Worm (Caenorhabditis elegans) whole organism, L3 larva: ENCODE measurements around the gene cyp-33D3.

ENCODE experiments used
- ZK546.5 ChIP-seq: sonication (generic microtip); optimal IDR thresholded peaks from 2 replicates; lab custom pipeline; 2017; ENCODE audit warnings: missing biosample characterization, missing genetic modification characterization
- ama-1 ChIP-seq: fragments of 150-350 bp; optimal IDR thresholded peaks from 2 replicates; lab custom pipeline; 2018
- ceh-16 ChIP-seq: sonication (generic microtip); optimal IDR thresholded peaks from 2 replicates; lab custom pipeline; 2017; ENCODE audit warnings: missing biosample characterization, missing genetic modification characterization
- ceh-28 ChIP-seq: fragments of 150-350 bp; optimal IDR thresholded peaks from 2 replicates; lab custom pipeline; 2014; ENCODE audit warnings: missing biosample characterization, missing genetic modification reagents, missing genetic modification characterization
- ceh-82 ChIP-seq: fragments of 150-350 bp; optimal IDR thresholded peaks from 2 replicates; lab custom pipeline; 2014; ENCODE audit warnings: missing biosample characterization, missing genetic modification characterization
- egl-5 ChIP-seq: fragments of 150-350 bp; optimal IDR thresholded peaks from 2 replicates; lab custom pipeline; 2017; ENCODE audit warnings: missing biosample characterization, missing genetic modification reagents, missing genetic modification characterization, inconsistent platforms
- elt-1 ChIP-seq: fragments of 150-350 bp; optimal IDR thresholded peaks from 2 replicates; lab custom pipeline; 2014; ENCODE audit warnings: missing biosample characterization, missing genetic modification characterization
- elt-2 ChIP-seq: sonication (generic microtip); optimal IDR thresholded peaks from 2 replicates; lab custom pipeline; 2016; ENCODE audit warnings: missing genetic modification reagents, mild to moderate bottlenecking, missing genetic modification characterization, missing compliant biosample characterization
- elt-3 ChIP-seq, 3 experiments: fragments of 150-350 bp in 1 of 3; sonication (generic microtip) in 2 of 3; optimal IDR thresholded peaks; 2 replicates in 2 of 3; 4 replicates in 1 of 3; lab custom pipeline; 2014 to 2017; ENCODE audit warnings: missing biosample characterization in 3 of 3, missing genetic modification characterization in 3 of 3
- fkh-10 ChIP-seq: sonication (generic microtip); optimal IDR thresholded peaks from 2 replicates; lab custom pipeline; 2017; ENCODE audit warnings: missing biosample characterization, missing genetic modification reagents, missing genetic modification characterization
- hmg-11 ChIP-seq: sonication (generic microtip); optimal IDR thresholded peaks from 2 replicates; lab custom pipeline; 2016; ENCODE audit warnings: missing genetic modification characterization, missing compliant biosample characterization
- lin-15B ChIP-seq: fragments of 150-350 bp; optimal IDR thresholded peaks from 2 replicates; lab custom pipeline; 2014; ENCODE audit warnings: missing biosample characterization, missing genetic modification characterization
- lin-39 ChIP-seq: fragments of 150-350 bp; optimal IDR thresholded peaks from 2 replicates; lab custom pipeline; 2018; ENCODE audit warnings: missing biosample characterization, missing genetic modification reagents, missing genetic modification characterization
- lsy-12 ChIP-seq: sonication (generic microtip); optimal IDR thresholded peaks from 2 replicates; lab custom pipeline; 2016; ENCODE audit warnings: mild to moderate bottlenecking, missing genetic modification characterization, missing compliant biosample characterization
- mdl-1 ChIP-seq: fragments of 150-350 bp; optimal IDR thresholded peaks from 2 replicates; lab custom pipeline; 2014; ENCODE audit warnings: missing biosample characterization, missing genetic modification characterization
- nhr-12 ChIP-seq: fragments of 150-350 bp; optimal IDR thresholded peaks from 2 replicates; lab custom pipeline; 2014; ENCODE audit warnings: missing biosample characterization, missing genetic modification characterization
- nhr-23 ChIP-seq: fragments of 150-350 bp; optimal IDR thresholded peaks from 2 replicates; lab custom pipeline; 2014; ENCODE audit warnings: missing biosample characterization, missing genetic modification reagents, missing genetic modification characterization
- nhr-25 ChIP-seq: sonication (generic microtip); optimal IDR thresholded peaks from 2 replicates; lab custom pipeline; 2017; ENCODE audit warnings: missing biosample characterization, missing genetic modification characterization
- nhr-43 ChIP-seq: sonication (generic microtip); optimal IDR thresholded peaks from 2 replicates; lab custom pipeline; 2016; ENCODE audit warnings: mild to moderate bottlenecking, missing genetic modification characterization, missing compliant biosample characterization; ENCODE audit not compliant: poor library complexity, severe bottlenecking
- nhr-76 ChIP-seq: fragments of 150-350 bp; sonication (generic microtip); optimal IDR thresholded peaks from 5 replicates; lab custom pipeline; 2014; ENCODE audit warnings: missing biosample characterization, missing genetic modification characterization
- pha-4 ChIP-seq: fragments of 150-350 bp; optimal IDR thresholded peaks from 2 replicates; lab custom pipeline; 2014; ENCODE audit warnings: missing biosample characterization, missing genetic modification reagents, missing genetic modification characterization
- pqm-1 ChIP-seq: fragments of 150-350 bp; optimal IDR thresholded peaks from 2 replicates; lab custom pipeline; 2017; ENCODE audit warnings: missing biosample characterization, missing genetic modification characterization, inconsistent platforms
- sea-2 ChIP-seq: fragments of 150-350 bp; sonication (generic microtip); optimal IDR thresholded peaks from 4 replicates; lab custom pipeline; 2014; ENCODE audit warnings: missing biosample characterization, missing genetic modification reagents, missing genetic modification characterization
- skn-1 ChIP-seq: fragments of 150-350 bp; optimal IDR thresholded peaks from 2 replicates; lab custom pipeline; 2014; ENCODE audit warnings: missing biosample characterization, missing genetic modification characterization
- tbx-2 ChIP-seq: sonication (generic microtip); optimal IDR thresholded peaks from 2 replicates; lab custom pipeline; 2016; ENCODE audit warnings: mild to moderate bottlenecking, missing genetic modification characterization, missing compliant biosample characterization
- unc-39 ChIP-seq: sonication (generic microtip); optimal IDR thresholded peaks from 4 replicates; lab custom pipeline; 2017; ENCODE audit warnings: missing biosample characterization, missing genetic modification characterization

Gene cyp-33D3

DNA sequence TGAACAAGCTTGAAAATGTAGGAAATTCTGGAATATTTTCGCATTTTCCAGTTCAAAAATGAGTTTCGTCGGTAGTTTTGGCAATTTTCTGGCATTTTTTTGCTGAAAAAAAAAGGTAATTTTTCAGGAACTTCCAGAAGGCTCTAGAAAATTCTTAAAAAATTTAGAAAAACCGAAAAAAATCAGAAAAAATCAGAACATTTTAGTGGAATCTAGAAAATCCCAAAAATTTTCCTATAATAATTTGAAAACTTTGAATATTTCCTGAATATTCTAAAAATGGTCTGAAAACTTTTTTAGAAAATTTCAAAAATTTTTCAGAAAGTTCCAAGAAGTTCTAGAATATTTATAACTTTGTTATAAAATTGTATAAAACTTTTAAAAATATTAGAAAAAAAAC is 50.3 kb downstream of the cyp-33D3 start, which contains the start of gene Y17D7B.3:
Y17D7B.3 (minus strand) TSS at position 101 of the 400 bp plus-strand sequence.
- TF ChIP-seq nhr-25, result no peak
- no peak for TF ChIP-seq nhr-23
- no peak for TF ChIP-seq fkh-10 (GFP tag; lab: Kevin White, UChicago)
- TF ChIP-seq mdl-1 (tag; lab: Kevin White, UChicago), result no peak
- no peak for TF ChIP-seq ZK546.5
- TF ChIP-seq lsy-12, result no peak
- no peak for TF ChIP-seq elt-3 (tag; optimal IDR thresholded peaks at IDR 0.05; lab: Kevin White, UChicago)
- no peak for TF ChIP-seq sea-2 (GFP tag; lab: Kevin White, UChicago)
- TF ChIP-seq hmg-11 (tag; lab: Kevin White, UChicago), result no peak

DNA sequence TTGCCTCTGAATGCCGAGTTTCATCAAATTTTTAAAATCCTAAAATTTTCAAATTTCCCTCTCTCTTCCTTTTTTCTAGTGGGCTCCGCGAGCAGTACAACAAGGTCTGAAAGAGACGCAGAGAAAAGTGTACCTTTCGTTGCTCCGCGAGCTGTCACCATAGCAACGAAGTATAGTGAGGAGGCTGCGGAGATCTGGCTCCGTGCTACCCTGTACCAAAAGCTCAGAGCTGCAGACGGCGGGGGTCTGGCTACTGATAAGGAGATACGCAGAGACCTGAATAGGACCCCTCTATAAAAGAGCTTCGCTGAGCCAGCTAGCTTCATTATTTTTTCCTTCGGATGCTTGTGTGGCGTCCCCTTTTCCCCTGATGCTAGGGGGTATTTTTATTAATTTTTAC is 53.6 kb downstream of the cyp-33D3 start, which contains the start of gene Y17D7B.10:
Y17D7B.10 (plus strand) TSS at position 243 of the 400 bp plus-strand sequence.
- no peak for TF ChIP-seq unc-39 (tag; lab: Kevin White, UChicago)
- no peak for TF ChIP-seq sea-2 (GFP tag; lab: Kevin White, UChicago)
- TF ChIP-seq elt-1 (tag; lab: Kevin White, UChicago), result no peak
- no peak for TF ChIP-seq skn-1 (tag; lab: Kevin White, UChicago)
- TF ChIP-seq ZK546.5, result no peak
- TF ChIP-seq lsy-12, result no peak
- TF ChIP-seq ama-1 (lab: Kevin White, UChicago), result no peak
- TF ChIP-seq nhr-43 (tag; lab: Kevin White, UChicago), result no peak
- no peak for TF ChIP-seq ceh-16
- TF ChIP-seq nhr-76 (tag; lab: Kevin White, UChicago), result no peak
- no peak for TF ChIP-seq mdl-1 (tag; lab: Kevin White, UChicago)
- no peak for TF ChIP-seq ceh-82
- TF ChIP-seq nhr-23, result no peak
- no peak for TF ChIP-seq nhr-25
- TF ChIP-seq lin-39 (tag; lab: Kevin White, UChicago), result no peak
- TF ChIP-seq elt-2 (tag; lab: Kevin White, UChicago), result no peak

DNA sequence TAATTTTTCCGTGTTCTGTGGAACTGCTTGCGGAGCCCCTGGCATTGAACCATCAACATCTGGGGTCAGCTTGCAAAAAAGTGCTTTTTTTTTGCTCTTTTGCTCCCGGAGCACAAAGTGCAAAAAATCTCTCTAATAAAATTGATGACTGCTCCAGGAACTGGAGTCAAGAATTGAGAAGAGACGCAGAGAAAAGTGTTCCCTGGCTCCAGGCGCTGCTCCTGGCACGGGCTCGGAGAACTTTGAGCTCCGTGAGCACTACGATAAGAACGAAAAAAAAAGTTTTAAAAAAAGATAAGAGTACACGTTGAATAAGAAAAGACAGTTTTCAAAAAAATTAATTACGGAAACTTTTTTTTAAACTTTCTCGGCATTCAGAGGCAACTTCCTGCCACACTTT is 54.3 kb downstream of the cyp-33D3 start:
- TF ChIP-seq pqm-1 (tag; lab: Kevin White, UChicago) (peak; percentile 32), unc-39 (tag; lab: Kevin White, UChicago) (no peak), lsy-12 (no peak), egl-5 (tag; lab: Kevin White, UChicago) (no peak), elt-3 (tag; optimal IDR thresholded peaks at IDR 0.05; lab: Kevin White, UChicago) (no peak), tbx-2 (tag; lab: Kevin White, UChicago) (no peak), pha-4 (peak; percentile 18), elt-2 (tag; lab: Kevin White, UChicago) (peak; percentile 82), lin-15B (tag; lab: Kevin White, UChicago) (no peak), ceh-28 (tag; lab: Kevin White, UChicago) (no peak), lin-39 (tag; lab: Kevin White, UChicago) (peak; percentile 26), nhr-12 (tag; lab: Kevin White, UChicago) (no peak)
